Worm (Caenorhabditis elegans) whole organism, young adult: ENCODE results near the gene sre-28.

Experiments
- B0019.2 ChIP-seq: fragments of 200-800 bp; sonication (Bioruptor generic); conservative IDR thresholded peaks from 2 replicates; pipeline ENCODE4 v1.3.6; 2022; ENCODE audit warnings: missing genetic modification reagents, missing genetic modification characterization, missing compliant biosample characterization
- B0336.3 ChIP-seq: fragments of 200-800 bp; sonication (Bioruptor generic); IDR thresholded peaks from 2 replicates; pipeline ENCODE4 v1.3.6; 2022; ENCODE audit warnings: missing genetic modification characterization, missing compliant biosample characterization
- F33H1.4 ChIP-seq: fragments of 200-800 bp; sonication (Bioruptor generic); IDR thresholded peaks from 2 replicates; pipeline ENCODE4 v1.3.6; 2022; ENCODE audit warnings: missing genetic modification reagents, missing genetic modification characterization, missing compliant biosample characterization
- F37B4.10 ChIP-seq: fragments of 200-800 bp; sonication (Bioruptor generic); IDR thresholded peaks from 2 replicates; pipeline ENCODE4 v1.3.6; 2022; ENCODE audit warnings: missing genetic modification characterization, missing compliant biosample characterization
- F52B5.7 ChIP-seq: sonication (generic microtip); optimal IDR thresholded peaks from 2 replicates; lab custom pipeline; 2016; ENCODE audit warnings: mild to moderate bottlenecking, missing genetic modification characterization, missing compliant biosample characterization
- K11D2.4 ChIP-seq: fragments of 200-800 bp; sonication (Bioruptor generic); IDR thresholded peaks from 2 replicates; pipeline ENCODE4 v1.3.6; 2022; ENCODE audit warnings: missing genetic modification reagents, missing genetic modification characterization, missing compliant biosample characterization
- K12H6.12 ChIP-seq: fragments of 200-800 bp; sonication (Bioruptor generic); optimal IDR thresholded peaks from 2 replicates; lab custom pipeline; 2018; ENCODE audit warnings: mild to moderate bottlenecking, missing genetic modification characterization, missing compliant biosample characterization
- Y53G8AR.9 ChIP-seq: fragments of 200-800 bp; sonication (Bioruptor generic); conservative IDR thresholded peaks from 2 replicates; pipeline ENCODE4 v1.3.6; 2022; ENCODE audit warnings: missing genetic modification reagents, missing genetic modification characterization, missing compliant biosample characterization
- Y56A3A.18 ChIP-seq: fragments of 200-800 bp; sonication (Bioruptor generic); IDR thresholded peaks from 2 replicates; pipeline ENCODE4 v1.3.6; 2022; ENCODE audit warnings: missing genetic modification reagents, missing genetic modification characterization, missing compliant biosample characterization
- ama-1 ChIP-seq, 3 experiments: fragments of 150-350 bp in 1 of 3; sonication (generic microtip) in 2 of 3; optimal IDR thresholded peaks; 2 replicates each; lab custom pipeline; 2014 to 2018; ENCODE audit warnings: missing biosample characterization in 2 of 3, missing genetic modification characterization in 2 of 3, missing genetic modification reagents in 2 of 3
- aptf-2 ChIP-seq: fragments of 200-800 bp; sonication (Bioruptor generic); conservative IDR thresholded peaks from 2 replicates; pipeline ENCODE4 v1.3.6; 2022; ENCODE audit warnings: missing genetic modification reagents, missing genetic modification characterization, missing compliant biosample characterization
- cebp-1 ChIP-seq, 2 experiments: fragments of 200-800 bp in 1 of 2; sonication (Bioruptor generic) in 1 of 2; sonication (generic microtip) in 1 of 2; IDR thresholded peaks in 1 of 2; optimal IDR thresholded peaks in 1 of 2; 2 replicates each; pipeline versions ENCODE4 v1.3.6 to Lab custom; 2017 to 2022; ENCODE audit warnings: missing compliant biosample characterization in 2 of 2, missing genetic modification characterization in 2 of 2, mild to moderate bottlenecking in 1 of 2, missing genetic modification reagents in 1 of 2, moderate library complexity in 1 of 2
- ceh-27 ChIP-seq: fragments of 200-800 bp; sonication (Bioruptor generic); optimal IDR thresholded peaks from 2 replicates; lab custom pipeline; 2018; ENCODE audit warnings: mild to moderate bottlenecking, missing genetic modification characterization, moderate library complexity, missing compliant biosample characterization
- ceh-40 ChIP-seq: fragments of 200-800 bp; sonication (Bioruptor generic); IDR thresholded peaks from 2 replicates; pipeline ENCODE4 v1.3.6; 2022; ENCODE audit warnings: missing genetic modification characterization, missing compliant biosample characterization
- ekl-4 ChIP-seq: fragments of 200-800 bp; sonication (Bioruptor generic); IDR thresholded peaks from 2 replicates; pipeline ENCODE4 v1.3.6; 2022; ENCODE audit warnings: missing genetic modification reagents, missing genetic modification characterization, missing compliant biosample characterization
- gei-17 ChIP-seq: fragments of 200-800 bp; sonication (Bioruptor generic); optimal IDR thresholded peaks from 2 replicates; lab custom pipeline; 2018; ENCODE audit warnings: mild to moderate bottlenecking, missing genetic modification characterization, missing compliant biosample characterization
- him-1 ChIP-seq: sonication (generic microtip); optimal IDR thresholded peaks from 2 replicates; lab custom pipeline; 2016; ENCODE audit warnings: missing genotype, missing genetic modification reagents, missing genetic modification characterization, missing compliant biosample characterization
- hlh-12 ChIP-seq: sonication (generic microtip); optimal IDR thresholded peaks from 2 replicates; lab custom pipeline; 2016; ENCODE audit warnings: missing genetic modification characterization, missing compliant biosample characterization
- let-607 ChIP-seq, 2 experiments: fragments of 200-800 bp in 1 of 2; sonication (Bioruptor generic) in 1 of 2; sonication (generic microtip) in 1 of 2; optimal IDR thresholded peaks; 2 replicates each; lab custom pipeline; 2016 to 2018; ENCODE audit warnings: mild to moderate bottlenecking in 2 of 2, missing compliant biosample characterization in 2 of 2, missing genetic modification characterization in 2 of 2, moderate library complexity in 2 of 2, missing genotype in 1 of 2
- lin-40 ChIP-seq: sonication (generic microtip); optimal IDR thresholded peaks from 2 replicates; lab custom pipeline; 2016; ENCODE audit warnings: missing genetic modification characterization, mild to moderate bottlenecking, missing compliant biosample characterization, missing genotype, missing genetic modification reagents
- madf-6 ChIP-seq: fragments of 200-800 bp; sonication (Bioruptor generic); IDR thresholded peaks from 2 replicates; pipeline ENCODE4 v1.3.6; 2022; ENCODE audit warnings: missing genetic modification reagents, missing genetic modification characterization, missing compliant biosample characterization
- nfya-2 ChIP-seq: fragments of 200-800 bp; sonication (Bioruptor generic); IDR thresholded peaks from 2 replicates; pipeline ENCODE4 v1.3.6; 2022; ENCODE audit warnings: missing genetic modification reagents, missing genetic modification characterization, missing compliant biosample characterization
- pbrm-1 ChIP-seq: fragments of 200-800 bp; sonication (Bioruptor generic); IDR thresholded peaks from 2 replicates; pipeline ENCODE4 v1.3.6; 2022; ENCODE audit warnings: missing genetic modification reagents, missing genetic modification characterization, missing compliant biosample characterization
- rcor-1 ChIP-seq: fragments of 200-800 bp; sonication (Bioruptor generic); IDR thresholded peaks from 2 replicates; pipeline ENCODE4 v1.3.6; 2022; ENCODE audit warnings: missing genetic modification reagents, missing genetic modification characterization, missing compliant biosample characterization
- rpc-1 ChIP-seq, 2 experiments: fragments of 150-350 bp in 1 of 2; sonication (generic microtip) in 1 of 2; optimal IDR thresholded peaks; 2 replicates each; lab custom pipeline; 2014 to 2018; ENCODE audit warnings: missing biosample characterization in 1 of 2, missing genetic modification characterization in 1 of 2, missing genetic modification reagents in 1 of 2, missing genotype in 1 of 2
- sdz-38 ChIP-seq: sonication (generic microtip); optimal IDR thresholded peaks from 2 replicates; lab custom pipeline; 2016; ENCODE audit warnings: missing genotype, missing genetic modification characterization, missing compliant biosample characterization
- sea-2 ChIP-seq: fragments of 200-800 bp; sonication (Bioruptor generic); IDR thresholded peaks from 2 replicates; pipeline ENCODE4 v1.3.6; 2022; ENCODE audit warnings: missing genetic modification characterization, missing compliant biosample characterization
- snpc-1.1 ChIP-seq: sonication (generic microtip); optimal IDR thresholded peaks from 2 replicates; lab custom pipeline; 2017; ENCODE audit warnings: missing genetic modification characterization, mild to moderate bottlenecking, missing compliant biosample characterization, antibody characterized with exemption, moderate library complexity, missing genotype, missing genetic modification reagents; ENCODE audit not compliant: insufficient read depth
- tbp1 ChIP-seq: fragments of 200-800 bp; sonication (Bioruptor generic); optimal IDR thresholded peaks from 2 replicates; lab custom pipeline; 2018; ENCODE audit warnings: mild to moderate bottlenecking, missing genetic modification characterization, missing compliant biosample characterization
- tbx-9 ChIP-seq: sonication (generic microtip); optimal IDR thresholded peaks from 2 replicates; lab custom pipeline; 2016; ENCODE audit warnings: borderline replicate concordance, missing genetic modification characterization, inconsistent platforms, missing compliant biosample characterization
- xnd-1 ChIP-seq: sonication (generic microtip); optimal IDR thresholded peaks from 2 replicates; lab custom pipeline; 2016; ENCODE audit warnings: missing genotype, missing genetic modification reagents, missing genetic modification characterization, missing compliant biosample characterization
- ztf-25 ChIP-seq: fragments of 200-800 bp; sonication (Bioruptor generic); IDR thresholded peaks from 2 replicates; pipeline ENCODE4 v1.3.6; 2022; ENCODE audit warnings: missing genetic modification reagents, missing genetic modification characterization, missing compliant biosample characterization
- ztf-26 ChIP-seq: sonication (generic microtip); optimal IDR thresholded peaks from 2 replicates; lab custom pipeline; 2017; ENCODE audit warnings: missing genetic modification characterization, missing compliant biosample characterization
- ztf-28 ChIP-seq: fragments of 200-800 bp; sonication (Bioruptor generic); IDR thresholded peaks from 2 replicates; pipeline ENCODE4 v1.3.6; 2022; ENCODE audit warnings: missing genetic modification reagents, missing genetic modification characterization, missing compliant biosample characterization
- ztf-3 ChIP-seq: fragments of 200-800 bp; sonication (Bioruptor generic); optimal IDR thresholded peaks from 2 replicates; lab custom pipeline; 2018; ENCODE audit warnings: mild to moderate bottlenecking, missing genetic modification characterization, missing compliant biosample characterization

sre-28 gene

ce11 chrV:9944093-9944492 lies at the start of gene sre-28:
sre-28 (plus strand) TSS chrV:9944393.
- TF ChIP-seq ztf-26 (tag; lab: Kevin White, UChicago): no peak
- TF ChIP-seq tbp1: no peak
- TF ChIP-seq rcor-1 (GFP tag; lab: Robert Waterston, UW): no peak
- TF ChIP-seq F52B5.7 (tag; lab: Kevin White, UChicago): no peak
- no peak for TF ChIP-seq cebp-1 (GFP tag; IDR thresholded peaks at IDR 0.05; lab: Robert Waterston, UW)
- no peak for TF ChIP-seq cebp-1 (tag; optimal IDR thresholded peaks at IDR 0.05; lab: Kevin White, UChicago)
- no peak for TF ChIP-seq nfya-2 (GFP tag; lab: Robert Waterston, UW)
- TF ChIP-seq hlh-12 (tag; lab: Kevin White, UChicago): no peak
- no peak for TF ChIP-seq gei-17 (GFP tag; lab: Kevin White, UChicago)
- no peak for TF ChIP-seq ceh-27 (GFP tag; lab: Kevin White, UChicago)

ce11 chrV:9899278-9899677 lies 44.9 kb upstream of the sre-28 start, which contains the start of gene egl-47:
egl-47 (plus strand) TSS chrV:9899578.
- no peak for TF ChIP-seq ama-1 (optimal IDR thresholded peaks at IDR 0.05; lab: Kevin White, UChicago)
- TF ChIP-seq ama-1 (GFP tag; optimal IDR thresholded peaks at IDR 0.05; lab: Kevin White, UChicago): no peak
- no peak for TF ChIP-seq sdz-38 (tag; lab: Kevin White, UChicago)
- TF ChIP-seq let-607 (tag; optimal IDR thresholded peaks at IDR 0.05; lab: Kevin White, UChicago): no peak
- TF ChIP-seq aptf-2 (GFP tag; lab: Robert Waterston, UW): no peak
- TF ChIP-seq F33H1.4 (GFP tag; lab: Robert Waterston, UW): no peak
- TF ChIP-seq snpc-1.1 (tag; lab: Kevin White, UChicago): no peak
- TF ChIP-seq sea-2: no peak
- no peak for TF ChIP-seq him-1 (tag; lab: Kevin White, UChicago)
- TF ChIP-seq tbx-9 (tag; lab: Kevin White, UChicago): no peak
- TF ChIP-seq K11D2.4 (GFP tag; lab: Robert Waterston, UW): no peak
- no peak for TF ChIP-seq pbrm-1
- no peak for TF ChIP-seq xnd-1 (tag; lab: Kevin White, UChicago)
- no peak for TF ChIP-seq rpc-1 (optimal IDR thresholded peaks at IDR 0.05; lab: Kevin White, UChicago)
- no peak for TF ChIP-seq rpc-1 (tag; optimal IDR thresholded peaks at IDR 0.05; lab: Kevin White, UChicago)

ce11 chrV:9901119-9901518 lies 43.1 kb upstream of the sre-28 start:
- no peak for TF ChIP-seq Y56A3A.18 (GFP tag; lab: Robert Waterston, UW)
- TF ChIP-seq ekl-4 (GFP tag; lab: Robert Waterston, UW): no peak
- TF ChIP-seq B0019.2 (GFP tag; lab: Robert Waterston, UW): no peak
- no peak for TF ChIP-seq him-1 (tag; lab: Kevin White, UChicago)
- no peak for TF ChIP-seq ztf-28 (GFP tag; lab: Robert Waterston, UW)
- TF ChIP-seq F37B4.10 (GFP tag; lab: Robert Waterston, UW): no peak
- no peak for TF ChIP-seq lin-40 (tag; lab: Kevin White, UChicago)

ce11 chrV:9906115-9906514 lies 38.1 kb upstream of the sre-28 start, which contains the start of gene fipr-11:
fipr-11 (minus strand) TSS chrV:9906215.
- TF ChIP-seq madf-6 (GFP tag; lab: Robert Waterston, UW): no peak
- no peak for TF ChIP-seq K12H6.12
- no peak for TF ChIP-seq ztf-3
- TF ChIP-seq ceh-40 (GFP tag; lab: Robert Waterston, UW): no peak
- TF ChIP-seq B0336.3 (GFP tag; lab: Robert Waterston, UW): no peak
- no peak for TF ChIP-seq ztf-25
- TF ChIP-seq sdz-38 (tag; lab: Kevin White, UChicago): no peak
- TF ChIP-seq pbrm-1: no peak
- no peak for TF ChIP-seq Y53G8AR.9 (GFP tag; lab: Robert Waterston, UW)
